Fruit fly (Drosophila melanogaster) whole organism, embryonic: ENCODE results near the gene GIIIspla2.
A peak's percentile ranks its signal among the peaks of the same experiment; 100 is the strongest.

Experiments
- Bdp1 ChIP-seq: fragments of 200-800 bp; sonication (Bioruptor generic); optimal IDR thresholded peaks from 3 replicates; lab custom pipeline; 2016; ENCODE audit warnings: missing biosample characterization, missing genetic modification characterization
- CG10321 ChIP-seq: fragments of 200-800 bp; sonication (Bioruptor generic); IDR thresholded peaks from 2 replicates; pipeline ENCODE4 v1.3.6; 2022; ENCODE audit warnings: missing biosample characterization, missing genetic modification characterization
- CG10366 ChIP-seq: fragments of 200-800 bp; sonication (Bioruptor generic); IDR thresholded peaks from 2 replicates; pipeline ENCODE4 v1.3.6; 2022; ENCODE audit warnings: missing biosample characterization, missing genetic modification characterization
- CG12155 ChIP-seq: fragments of 200-800 bp; sonication (Bioruptor generic); optimal IDR thresholded peaks from 3 replicates; lab custom pipeline; 2016; ENCODE audit warnings: missing biosample characterization, missing genetic modification characterization
- CG12236 ChIP-seq: fragments of 200-800 bp; sonication (Bioruptor generic); optimal IDR thresholded peaks from 2 replicates; lab custom pipeline; 2016; ENCODE audit warnings: missing biosample characterization, missing genetic modification characterization
- CG13287 ChIP-seq: fragments of 200-800 bp; sonication (Bioruptor generic); IDR thresholded peaks from 2 replicates; pipeline ENCODE4 v1.3.6; 2022; ENCODE audit warnings: missing biosample characterization, missing genetic modification characterization; ENCODE audit not compliant: partially characterized antibody
- CG14050 ChIP-seq: fragments of 200-800 bp; sonication (Bioruptor generic); IDR thresholded peaks from 3 replicates; pipeline ENCODE4 v1.3.6; 2022; ENCODE audit warnings: missing biosample characterization, missing genetic modification characterization
- CG14441 ChIP-seq: fragments of 200-800 bp; sonication (Bioruptor generic); IDR thresholded peaks from 2 replicates; pipeline ENCODE4 v1.3.6; 2022; ENCODE audit warnings: missing biosample characterization, missing genetic modification characterization
- CG1603 ChIP-seq: fragments of 200-800 bp; sonication (Bioruptor generic); optimal IDR thresholded peaks from 2 replicates; lab custom pipeline; 2019; ENCODE audit warnings: missing biosample characterization, mild to moderate bottlenecking, missing genetic modification characterization, moderate library complexity
- CG16863 ChIP-seq: fragments of 200-800 bp; sonication (Bioruptor generic); optimal IDR thresholded peaks from 3 replicates; lab custom pipeline; 2016; ENCODE audit warnings: missing biosample characterization, missing genetic modification characterization
- CG1832 ChIP-seq: fragments of 200-800 bp; sonication (Bioruptor generic); optimal IDR thresholded peaks from 2 replicates; lab custom pipeline; 2017; ENCODE audit warnings: missing biosample characterization, mild to moderate bottlenecking, missing genetic modification characterization, inconsistent platforms
- CG2875 ChIP-seq: fragments of 200-800 bp; sonication (Bioruptor generic); optimal IDR thresholded peaks from 2 replicates; lab custom pipeline; 2017; ENCODE audit warnings: missing biosample characterization, mild to moderate bottlenecking, missing genetic modification characterization, missing genetic modification reagents
- CG2889 ChIP-seq: fragments of 200-800 bp; sonication (Bioruptor generic); IDR thresholded peaks from 3 replicates; pipeline ENCODE4 v1.3.6; 2022; ENCODE audit warnings: missing biosample characterization, missing genetic modification characterization
- CG32772 ChIP-seq: fragments of 200-800 bp; sonication (Bioruptor generic); IDR thresholded peaks from 2 replicates; pipeline ENCODE4 v1.3.6; 2022; ENCODE audit warnings: missing biosample characterization, missing genetic modification characterization
- CG33557 ChIP-seq: fragments of 200-800 bp; sonication (Bioruptor generic); optimal IDR thresholded peaks from 2 replicates; lab custom pipeline; 2019; ENCODE audit warnings: missing biosample characterization, mild to moderate bottlenecking, missing genetic modification characterization, moderate library complexity
- CG34376 ChIP-seq: fragments of 200-800 bp; sonication (Bioruptor generic); optimal IDR thresholded peaks from 2 replicates; lab custom pipeline; 2018; ENCODE audit warnings: missing biosample characterization, mild to moderate bottlenecking, missing genetic modification characterization
- CG3838 ChIP-seq: fragments of 200-800 bp; sonication (Bioruptor generic); optimal IDR thresholded peaks from 3 replicates; lab custom pipeline; 2016; ENCODE audit warnings: missing biosample characterization, missing genetic modification characterization
- CG4424 ChIP-seq: fragments of 200-800 bp; sonication (Bioruptor generic); optimal IDR thresholded peaks from 3 replicates; lab custom pipeline; 2016; ENCODE audit warnings: missing biosample characterization, missing genetic modification characterization
- CG8765 ChIP-seq: fragments of 200-800 bp; sonication (Bioruptor generic); IDR thresholded peaks from 2 replicates; pipeline ENCODE4 v1.3.6; 2022; ENCODE audit warnings: missing biosample characterization, missing genetic modification characterization
- CTCF ChIP-seq: fragments of 200-800 bp; sonication (Bioruptor generic); optimal IDR thresholded peaks from 2 replicates; lab custom pipeline; 2017; ENCODE audit warnings: missing biosample characterization, mild to moderate bottlenecking, missing genetic modification characterization, moderate library complexity
- Deaf1 ChIP-seq: fragments of 200-800 bp; optimal IDR thresholded peaks from 3 replicates; lab custom pipeline; 2019; ENCODE audit warnings: missing biosample characterization, mild to moderate bottlenecking, missing genetic modification characterization, moderate library complexity
- Dp ChIP-seq: fragments of 200-800 bp; sonication (Bioruptor generic); optimal IDR thresholded peaks from 2 replicates; lab custom pipeline; 2018; ENCODE audit warnings: missing biosample characterization, mild to moderate bottlenecking, missing genetic modification characterization, moderate library complexity
- Gug ChIP-seq: fragments of 200-800 bp; sonication (Bioruptor generic); IDR thresholded peaks from 4 replicates; pipeline ENCODE4 v1.3.6; 2022; ENCODE audit warnings: missing biosample characterization, missing genetic modification characterization
- H15 ChIP-seq: fragments of 200-800 bp; sonication (Bioruptor generic); IDR thresholded peaks from 3 replicates; pipeline ENCODE4 v1.3.6; 2022; ENCODE audit warnings: missing biosample characterization, missing genetic modification characterization
- HLH54F ChIP-seq: fragments of 200-800 bp; sonication (Bioruptor generic); optimal IDR thresholded peaks from 3 replicates; lab custom pipeline; 2016; ENCODE audit warnings: missing biosample characterization, missing genetic modification characterization
- Mad ChIP-seq: fragments of 200-800 bp; sonication (Bioruptor generic); optimal IDR thresholded peaks from 2 replicates; lab custom pipeline; 2016; ENCODE audit warnings: missing biosample characterization, missing genetic modification characterization
- Max ChIP-seq: fragments of 200-800 bp; sonication (Bioruptor generic); optimal IDR thresholded peaks from 2 replicates; lab custom pipeline; 2016; ENCODE audit warnings: missing biosample characterization, mild to moderate bottlenecking, missing genetic modification characterization
- Mrtf ChIP-seq: fragments of 200-800 bp; sonication (Bioruptor generic); IDR thresholded peaks from 3 replicates; pipeline ENCODE4 v1.3.6; 2022; ENCODE audit warnings: missing biosample characterization, missing genetic modification characterization
- PHDP ChIP-seq: fragments of 200-800 bp; sonication (Bioruptor generic); optimal IDR thresholded peaks from 3 replicates; lab custom pipeline; 2018; ENCODE audit warnings: missing biosample characterization, mild to moderate bottlenecking, missing genetic modification characterization, moderate library complexity
- Scr ChIP-seq: fragments of 200-800 bp; sonication (Bioruptor generic); IDR thresholded peaks from 2 replicates; pipeline ENCODE4 v1.3.6; 2022; ENCODE audit warnings: missing biosample characterization, missing genetic modification characterization; ENCODE audit not compliant: partially characterized antibody
- Sin3A ChIP-seq: fragments of >200 bp; optimal IDR thresholded peaks from 2 replicates; lab custom pipeline; 2018
- TFAM ChIP-seq: fragments of 200-800 bp; sonication (Bioruptor generic); optimal IDR thresholded peaks from 2 replicates; lab custom pipeline; 2017; ENCODE audit warnings: missing biosample characterization, missing genetic modification characterization, inconsistent platforms
- Vsx1 ChIP-seq: fragments of 200-800 bp; sonication (Bioruptor generic); optimal IDR thresholded peaks from 2 replicates; lab custom pipeline; 2017; ENCODE audit warnings: missing biosample characterization, mild to moderate bottlenecking, missing genetic modification characterization, missing genetic modification reagents
- bowl ChIP-seq: fragments of 200-800 bp; sonication (Bioruptor generic); IDR thresholded peaks from 2 replicates; pipeline ENCODE4 v1.3.6; 2022; ENCODE audit warnings: missing biosample characterization, missing genetic modification characterization
- ci ChIP-seq: fragments of 200-800 bp; sonication (Bioruptor generic); IDR thresholded peaks from 3 replicates; pipeline ENCODE4 v1.3.6; 2022; ENCODE audit warnings: missing biosample characterization, missing genetic modification characterization
- ems ChIP-seq: fragments of 200-800 bp; sonication (Bioruptor generic); optimal IDR thresholded peaks from 3 replicates; lab custom pipeline; 2016; ENCODE audit warnings: missing biosample characterization, missing genetic modification characterization
- ewg ChIP-seq: fragments of 200-800 bp; sonication (Bioruptor generic); optimal IDR thresholded peaks from 3 replicates; lab custom pipeline; 2017; ENCODE audit warnings: mild to moderate bottlenecking, missing biosample characterization, missing genetic modification reagents, missing genetic modification characterization
- fu2 ChIP-seq: fragments of 200-800 bp; sonication (Bioruptor generic); optimal IDR thresholded peaks from 2 replicates; lab custom pipeline; 2016; ENCODE audit warnings: missing biosample characterization, missing genetic modification characterization
- gsb-n ChIP-seq: fragments of 200-800 bp; sonication (Bioruptor generic); optimal IDR thresholded peaks from 3 replicates; lab custom pipeline; 2018; ENCODE audit warnings: missing biosample characterization, mild to moderate bottlenecking, missing genetic modification characterization
- kah ChIP-seq: fragments of 200-800 bp; sonication (Bioruptor generic); optimal IDR thresholded peaks from 2 replicates; lab custom pipeline; 2018; ENCODE audit warnings: missing biosample characterization, mild to moderate bottlenecking, missing genetic modification characterization
- lola ChIP-seq, 3 experiments: fragments of >200 bp in 2 of 3; fragments of 200-800 bp in 1 of 3; sonication (Bioruptor generic) in 1 of 3; optimal IDR thresholded peaks; 2 replicates each; lab custom pipeline; 2017 to 2019; ENCODE audit warnings: missing biosample characterization in 3 of 3, missing genetic modification characterization in 3 of 3, mild to moderate bottlenecking in 1 of 3, moderate library complexity in 1 of 3
- nmo ChIP-seq: fragments of 200-800 bp; sonication (Bioruptor generic); optimal IDR thresholded peaks from 2 replicates; lab custom pipeline; 2018; ENCODE audit warnings: missing biosample characterization, mild to moderate bottlenecking, missing genetic modification characterization, moderate library complexity
- peb ChIP-seq: fragments of 200-800 bp; sonication (Bioruptor generic); IDR thresholded peaks from 2 replicates; pipeline ENCODE4 v1.3.6; 2022; ENCODE audit warnings: missing biosample characterization, missing genetic modification characterization
- sens-2 ChIP-seq: fragments of 200-800 bp; sonication (Bioruptor generic); IDR thresholded peaks from 2 replicates; pipeline ENCODE4 v1.3.6; 2022; ENCODE audit warnings: missing biosample characterization, missing genetic modification characterization
- ssp ChIP-seq: fragments of 200-800 bp; sonication (Bioruptor generic); IDR thresholded peaks from 2 replicates; pipeline ENCODE4 v1.3.6; 2022; ENCODE audit warnings: missing biosample characterization, missing genetic modification characterization
- stc ChIP-seq: fragments of 200-800 bp; sonication (Bioruptor generic); IDR thresholded peaks from 2 replicates; pipeline ENCODE4 v1.3.6; 2022; ENCODE audit warnings: missing biosample characterization, missing genetic modification characterization
- toy ChIP-seq: fragments of 200-800 bp; sonication (Bioruptor generic); IDR thresholded peaks from 2 replicates; pipeline ENCODE4 v1.3.6; 2022; ENCODE audit warnings: missing biosample characterization, missing genetic modification characterization
- tx ChIP-seq: fragments of 200-800 bp; sonication (Bioruptor generic); optimal IDR thresholded peaks from 2 replicates; lab custom pipeline; 2016; ENCODE audit warnings: missing biosample characterization, missing genetic modification characterization
- wdn ChIP-seq: fragments of 200-800 bp; sonication (Bioruptor generic); IDR thresholded peaks from 2 replicates; pipeline ENCODE4 v1.3.6; 2022; ENCODE audit warnings: missing biosample characterization, missing genetic modification characterization
- wor ChIP-seq: fragments of 200-800 bp; sonication (Bioruptor generic); IDR thresholded peaks from 2 replicates; pipeline ENCODE4 v1.3.6; 2022; ENCODE audit warnings: missing biosample characterization, missing genetic modification characterization
- zen2 ChIP-seq: fragments of 200-800 bp; sonication (Bioruptor generic); IDR thresholded peaks from 3 replicates; pipeline ENCODE4 v1.3.6; 2022; ENCODE audit warnings: missing biosample characterization, missing genetic modification characterization; ENCODE audit not compliant: partially characterized antibody

The GIIIspla2 gene

DNA sequence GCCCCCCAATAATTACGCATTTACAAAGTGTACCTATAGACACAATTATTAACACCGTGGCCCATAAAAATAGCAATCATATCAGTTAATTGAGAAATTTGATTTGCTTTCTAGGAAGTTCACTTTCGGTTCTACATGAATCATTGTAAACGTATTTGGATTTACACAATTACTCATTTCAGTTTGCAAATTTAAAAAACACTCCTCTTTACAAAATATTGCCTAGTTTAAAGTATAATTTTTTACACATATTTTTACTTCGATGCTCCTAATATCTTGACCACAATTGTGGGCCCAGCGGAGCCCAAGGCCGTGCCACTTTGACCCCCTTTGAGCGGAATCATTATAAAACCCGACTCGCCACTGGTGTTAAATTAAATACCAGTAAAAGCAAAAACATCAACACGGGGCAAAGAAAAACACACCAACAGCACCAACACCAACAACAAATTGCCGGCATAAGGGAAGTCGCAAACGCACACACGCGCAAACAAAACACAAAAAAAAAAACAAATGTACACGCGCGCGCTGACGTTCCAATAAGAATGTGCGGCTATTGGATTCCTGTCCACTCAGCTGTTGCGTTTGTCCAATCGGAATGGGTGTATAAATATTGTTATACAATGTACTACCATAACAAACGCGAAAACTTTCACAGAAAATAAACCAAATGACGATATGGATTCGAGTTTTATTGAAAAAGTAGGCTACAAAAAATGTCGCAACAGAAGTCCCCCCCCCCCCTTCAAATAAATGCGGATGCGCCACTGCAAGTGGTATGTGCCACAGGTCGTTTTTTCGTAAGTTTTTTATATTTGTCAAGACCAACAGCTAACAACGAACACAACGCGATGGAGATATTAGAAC is 42.7 kb upstream of the GIIIspla2 start (continued):
- TF ChIP-seq HLH54F (GFP tag; lab: Kevin White, UChicago) (peak; percentile 33), Mrtf (GFP tag; lab: Robert Waterston, UW) (no peak), kah (GFP tag; lab: Kevin White, UChicago) (peak; percentile 9), CG33557 (no peak), CTCF (no peak), ewg (no peak), TFAM (no peak), Deaf1 (tag; lab: Kevin White, UChicago) (peak; percentile 37), toy (no peak), CG10366 (GFP tag; lab: Robert Waterston, UW) (peak; percentile 43), CG4424 (GFP tag; lab: Kevin White, UChicago) (peak; percentile 48), CG2889 (GFP tag; lab: Robert Waterston, UW) (peak; percentile 36; the same call in 1 of the 3 replicates), ci (GFP tag; lab: Robert Waterston, UW) (peak; percentile 22; the same call in 1 of the 3 replicates), H15 (GFP tag; lab: Robert Waterston, UW) (no peak), Dp (no peak), gsb-n (tag; lab: Kevin White, UChicago) (no peak), fu2 (GFP tag; lab: Kevin White, UChicago) (peak; percentile 33), Sin3A (no peak), CG3838 (GFP tag; lab: Kevin White, UChicago) (no peak), ems (GFP tag; lab: Kevin White, UChicago) (peak; percentile 63), wor (no peak), PHDP (peak; percentile 75), CG2875 (GFP tag; lab: Kevin White, UChicago) (peak; percentile 16), CG13287 (GFP tag; lab: Robert Waterston, UW) (no peak), CG16863 (peak; percentile 49), Vsx1 (GFP tag; lab: Kevin White, UChicago) (no peak), CG32772 (GFP tag; lab: Robert Waterston, UW) (no peak), CG10321 (GFP tag; lab: Robert Waterston, UW) (no peak), bowl (no peak), stc (peak; percentile 67), CG14050 (GFP tag; lab: Robert Waterston, UW) (peak; percentile 47; the same call in 1 of the 3 replicates), CG34376 (GFP tag; lab: Kevin White, UChicago) (peak; percentile 67), Scr (GFP tag; lab: Robert Waterston, UW) (no peak), CG14441 (peak; percentile 61), Gug (no peak), sens-2 (no peak), CG12236 (GFP tag; lab: Kevin White, UChicago) (no peak), Max (GFP tag; lab: Kevin White, UChicago) (peak; percentile 16), ssp (GFP tag; lab: Robert Waterston, UW) (no peak), Mad (GFP tag; lab: Kevin White, UChicago) (no peak), CG1832 (GFP tag; lab: Kevin White, UChicago) (no peak), Bdp1 (GFP tag; lab: Kevin White, UChicago) (peak; percentile 28), wdn (GFP tag; lab: Robert Waterston, UW) (no peak), zen2 (no peak), tx (GFP tag; lab: Kevin White, UChicago) (peak; percentile 26), lola (GFP tag; optimal IDR thresholded peaks at IDR 0.05; lab: Kevin White, UChicago) (peak in 1 of 3 experiments; percentile 18), peb (GFP tag; lab: Robert Waterston, UW) (0 out of 2 replicates have a peak, but pooled peaks have one; percentile 18), nmo (GFP tag; lab: Kevin White, UChicago) (peak; percentile 60), CG12155 (peak; percentile 41), CG8765 (GFP tag; lab: Robert Waterston, UW) (no peak), CG1603 (tag; lab: Kevin White, UChicago) (peak; percentile 45)
